Fruit fly (Drosophila melanogaster) S2 (cell line): Measurements from ENCODE around the gene CG13921.

Experiments used
- CG8478 ChIP-seq: fragments of >200 bp; optimal IDR thresholded peaks from 2 replicates; lab custom pipeline; 2018
- CTCF ChIP-seq, 2 experiments: fragments of >200 bp; optimal IDR thresholded peaks; 2 replicates each; lab custom pipeline; 2018

DNA sequence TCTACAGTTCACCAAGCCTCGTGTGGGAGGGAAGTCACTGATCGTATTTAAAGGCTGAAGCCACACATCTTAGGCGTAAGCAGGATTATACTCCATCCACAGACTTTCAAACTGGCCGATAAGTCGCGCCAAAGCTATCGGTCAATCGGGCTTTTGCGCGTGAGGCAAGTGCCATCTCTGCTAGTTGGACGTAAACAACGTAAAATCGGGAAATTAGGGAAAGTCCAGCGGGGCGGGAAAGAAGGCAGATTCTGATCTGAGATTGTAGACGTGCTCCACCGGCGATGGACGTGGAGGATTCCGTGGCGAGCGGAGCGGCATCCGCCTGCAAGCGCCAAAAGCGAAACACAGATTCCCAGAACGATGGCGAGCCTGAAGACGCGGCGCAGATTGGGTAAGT is 9.4 kb downstream of the CG13921 start, which contains the start of gene CG8001:
- no peak for TF ChIP-seq CG8478 (lab: Kevin White, UChicago)
- TF ChIP-seq CTCF (optimal IDR thresholded peaks at IDR 0.05; lab: Kevin White, UChicago) = no peak
